Worm (Caenorhabditis elegans): ENCODE measurements around the gene glrx-21.

DNA sequence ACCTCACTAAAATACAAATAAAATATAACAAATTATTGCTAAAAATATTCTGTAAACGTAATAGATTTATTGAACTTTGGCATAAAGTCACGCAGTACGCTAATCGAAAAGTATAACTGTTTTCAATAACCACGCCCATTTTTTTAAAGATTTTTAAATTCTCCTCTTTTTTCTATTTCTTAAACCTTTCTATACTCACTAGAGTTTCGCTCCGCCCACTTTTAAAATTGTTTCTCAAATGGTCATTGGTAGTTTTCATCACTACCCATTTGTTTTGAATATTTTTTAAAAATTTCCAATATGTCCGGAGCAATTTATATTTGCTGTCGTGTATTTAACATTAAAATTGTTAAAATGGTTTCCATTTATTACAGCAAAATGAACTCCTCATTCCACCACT lies 16.0 kb upstream of the glrx-21 start, which contains the start of gene Y32H12A.1:
- TF ChIP-seq sox-2 (GFP tag; IDR thresholded peaks at IDR 0.05) = no peak
- TF ChIP-seq ahr-1 (tag; optimal IDR thresholded peaks at IDR 0.05) = no peak
- TF ChIP-seq unc-3 (GFP tag; conservative IDR thresholded peaks at IDR 0.05) = no peak
- no peak for TF ChIP-seq unc-3 (tag; optimal IDR thresholded peaks at IDR 0.05)

Data from whole organism, late embryonic.